Worm (Caenorhabditis elegans) whole organism, L3 larva: ENCODE results near the gene gldi-3.

Experiments used
- R02D3.7 ChIP-seq: fragments of 150-350 bp; optimal IDR thresholded peaks from 2 replicates; lab custom pipeline; 2014; ENCODE audit warnings: missing biosample characterization, missing genetic modification characterization
- ZK546.5 ChIP-seq: sonication (generic microtip); optimal IDR thresholded peaks from 2 replicates; lab custom pipeline; 2017; ENCODE audit warnings: missing biosample characterization, missing genetic modification characterization
- aly-2 ChIP-seq: fragments of 150-350 bp; optimal IDR thresholded peaks from 2 replicates; lab custom pipeline; 2014; ENCODE audit warnings: missing biosample characterization, missing genetic modification characterization
- ama-1 ChIP-seq: fragments of 150-350 bp; optimal IDR thresholded peaks from 2 replicates; lab custom pipeline; 2018
- ceh-16 ChIP-seq: sonication (generic microtip); optimal IDR thresholded peaks from 2 replicates; lab custom pipeline; 2017; ENCODE audit warnings: missing biosample characterization, missing genetic modification characterization
- ceh-28 ChIP-seq: fragments of 150-350 bp; optimal IDR thresholded peaks from 2 replicates; lab custom pipeline; 2014; ENCODE audit warnings: missing biosample characterization, missing genetic modification reagents, missing genetic modification characterization
- ceh-82 ChIP-seq: fragments of 150-350 bp; optimal IDR thresholded peaks from 2 replicates; lab custom pipeline; 2014; ENCODE audit warnings: missing biosample characterization, missing genetic modification characterization
- ceh-9 ChIP-seq: sonication (generic microtip); optimal IDR thresholded peaks from 2 replicates; lab custom pipeline; 2018; ENCODE audit warnings: missing biosample characterization, missing genetic modification characterization
- daf-12 ChIP-seq: fragments of 150-350 bp; optimal IDR thresholded peaks from 2 replicates; lab custom pipeline; 2014; ENCODE audit warnings: missing biosample characterization, missing genetic modification reagents, missing genetic modification characterization
- egl-27 ChIP-seq: sonication (generic microtip); optimal IDR thresholded peaks from 4 replicates; lab custom pipeline; 2017; ENCODE audit warnings: missing biosample characterization, missing genetic modification reagents, missing genetic modification characterization
- egl-5 ChIP-seq: fragments of 150-350 bp; optimal IDR thresholded peaks from 2 replicates; lab custom pipeline; 2017; ENCODE audit warnings: missing biosample characterization, missing genetic modification reagents, missing genetic modification characterization, inconsistent platforms
- elt-1 ChIP-seq: fragments of 150-350 bp; optimal IDR thresholded peaks from 2 replicates; lab custom pipeline; 2014; ENCODE audit warnings: missing biosample characterization, missing genetic modification characterization
- elt-2 ChIP-seq: sonication (generic microtip); optimal IDR thresholded peaks from 2 replicates; lab custom pipeline; 2016; ENCODE audit warnings: missing genetic modification reagents, mild to moderate bottlenecking, missing genetic modification characterization, missing compliant biosample characterization
- elt-3 ChIP-seq, 3 experiments: fragments of 150-350 bp in 1 of 3; sonication (generic microtip) in 2 of 3; optimal IDR thresholded peaks; 2 replicates in 2 of 3; 4 replicates in 1 of 3; lab custom pipeline; 2014 to 2017; ENCODE audit warnings: missing biosample characterization in 3 of 3, missing genetic modification characterization in 3 of 3
- eor-1 ChIP-seq, 2 experiments: fragments of 150-350 bp; optimal IDR thresholded peaks; 2 replicates each; lab custom pipeline; 2014 to 2018; ENCODE audit warnings: missing biosample characterization in 2 of 2, missing genetic modification characterization in 2 of 2
- fkh-10 ChIP-seq: sonication (generic microtip); optimal IDR thresholded peaks from 2 replicates; lab custom pipeline; 2017; ENCODE audit warnings: missing biosample characterization, missing genetic modification reagents, missing genetic modification characterization
- fkh-2 ChIP-seq: fragments of 150-350 bp; optimal IDR thresholded peaks from 2 replicates; lab custom pipeline; 2014; ENCODE audit warnings: missing biosample characterization, missing genetic modification reagents, missing genetic modification characterization
- fos-1 ChIP-seq: fragments of 150-350 bp; optimal IDR thresholded peaks from 2 replicates; lab custom pipeline; 2014; ENCODE audit warnings: missing biosample characterization, missing genetic modification characterization
- hmg-11 ChIP-seq: sonication (generic microtip); optimal IDR thresholded peaks from 2 replicates; lab custom pipeline; 2016; ENCODE audit warnings: missing genetic modification characterization, missing compliant biosample characterization
- jun-1 ChIP-seq: fragments of 150-350 bp; optimal IDR thresholded peaks from 2 replicates; lab custom pipeline; 2014; ENCODE audit warnings: missing biosample characterization, missing genetic modification reagents, missing genetic modification characterization
- lin-15B ChIP-seq: fragments of 150-350 bp; optimal IDR thresholded peaks from 2 replicates; lab custom pipeline; 2014; ENCODE audit warnings: missing biosample characterization, missing genetic modification characterization
- lin-39 ChIP-seq: fragments of 150-350 bp; optimal IDR thresholded peaks from 2 replicates; lab custom pipeline; 2018; ENCODE audit warnings: missing biosample characterization, missing genetic modification reagents, missing genetic modification characterization
- lsy-12 ChIP-seq: sonication (generic microtip); optimal IDR thresholded peaks from 2 replicates; lab custom pipeline; 2016; ENCODE audit warnings: mild to moderate bottlenecking, missing genetic modification characterization, missing compliant biosample characterization
- mdl-1 ChIP-seq: fragments of 150-350 bp; optimal IDR thresholded peaks from 2 replicates; lab custom pipeline; 2014; ENCODE audit warnings: missing biosample characterization, missing genetic modification characterization
- mml-1 ChIP-seq: fragments of 150-350 bp; sonication (generic microtip); optimal IDR thresholded peaks from 3 replicates; lab custom pipeline; 2014; ENCODE audit warnings: missing biosample characterization, missing genetic modification characterization
- nfya-1 ChIP-seq: sonication (generic microtip); optimal IDR thresholded peaks from 2 replicates; lab custom pipeline; 2017; ENCODE audit warnings: missing genetic modification characterization, mild to moderate bottlenecking, missing compliant biosample characterization, antibody characterized with exemption, moderate library complexity; ENCODE audit not compliant: insufficient read depth
- nhr-11 ChIP-seq: fragments of 150-350 bp; optimal IDR thresholded peaks from 2 replicates; lab custom pipeline; 2014; ENCODE audit warnings: missing biosample characterization, missing genetic modification characterization
- nhr-12 ChIP-seq: fragments of 150-350 bp; optimal IDR thresholded peaks from 2 replicates; lab custom pipeline; 2014; ENCODE audit warnings: missing biosample characterization, missing genetic modification characterization
- nhr-23 ChIP-seq: fragments of 150-350 bp; optimal IDR thresholded peaks from 2 replicates; lab custom pipeline; 2014; ENCODE audit warnings: missing biosample characterization, missing genetic modification reagents, missing genetic modification characterization
- nhr-237 ChIP-seq: fragments of 150-350 bp; optimal IDR thresholded peaks from 2 replicates; lab custom pipeline; 2014; ENCODE audit warnings: missing biosample characterization, missing genetic modification characterization
- nhr-25 ChIP-seq: sonication (generic microtip); optimal IDR thresholded peaks from 2 replicates; lab custom pipeline; 2017; ENCODE audit warnings: missing biosample characterization, missing genetic modification characterization
- nhr-28 ChIP-seq: fragments of 150-350 bp; optimal IDR thresholded peaks from 2 replicates; lab custom pipeline; 2014; ENCODE audit warnings: missing biosample characterization, missing genetic modification characterization
- nhr-43 ChIP-seq: sonication (generic microtip); optimal IDR thresholded peaks from 2 replicates; lab custom pipeline; 2016; ENCODE audit warnings: mild to moderate bottlenecking, missing genetic modification characterization, missing compliant biosample characterization; ENCODE audit not compliant: poor library complexity, severe bottlenecking
- nhr-67 ChIP-seq: fragments of 150-350 bp; optimal IDR thresholded peaks from 2 replicates; lab custom pipeline; 2014; ENCODE audit warnings: missing biosample characterization, missing genetic modification characterization
- nhr-76 ChIP-seq: fragments of 150-350 bp; sonication (generic microtip); optimal IDR thresholded peaks from 5 replicates; lab custom pipeline; 2014; ENCODE audit warnings: missing biosample characterization, missing genetic modification characterization
- nhr-77 ChIP-seq: fragments of 150-350 bp; optimal IDR thresholded peaks from 2 replicates; lab custom pipeline; 2014; ENCODE audit warnings: missing biosample characterization, missing genetic modification characterization
- pha-4 ChIP-seq: fragments of 150-350 bp; optimal IDR thresholded peaks from 2 replicates; lab custom pipeline; 2014; ENCODE audit warnings: missing biosample characterization, missing genetic modification reagents, missing genetic modification characterization
- pqm-1 ChIP-seq: fragments of 150-350 bp; optimal IDR thresholded peaks from 2 replicates; lab custom pipeline; 2017; ENCODE audit warnings: missing biosample characterization, missing genetic modification characterization, inconsistent platforms
- sea-2 ChIP-seq: fragments of 150-350 bp; sonication (generic microtip); optimal IDR thresholded peaks from 4 replicates; lab custom pipeline; 2014; ENCODE audit warnings: missing biosample characterization, missing genetic modification reagents, missing genetic modification characterization
- skn-1 ChIP-seq: fragments of 150-350 bp; optimal IDR thresholded peaks from 2 replicates; lab custom pipeline; 2014; ENCODE audit warnings: missing biosample characterization, missing genetic modification characterization
- snpc-4 ChIP-seq: fragments of 150-350 bp; optimal IDR thresholded peaks from 2 replicates; lab custom pipeline; 2014; ENCODE audit warnings: missing biosample characterization, missing genetic modification characterization
- tbx-2 ChIP-seq: sonication (generic microtip); optimal IDR thresholded peaks from 2 replicates; lab custom pipeline; 2016; ENCODE audit warnings: mild to moderate bottlenecking, missing genetic modification characterization, missing compliant biosample characterization
- unc-39 ChIP-seq: sonication (generic microtip); optimal IDR thresholded peaks from 4 replicates; lab custom pipeline; 2017; ENCODE audit warnings: missing biosample characterization, missing genetic modification characterization
- unc-62 ChIP-seq: fragments of 150-350 bp; sonication (generic microtip); optimal IDR thresholded peaks from 4 replicates; lab custom pipeline; 2014; ENCODE audit warnings: missing biosample characterization, missing genetic modification reagents, missing genetic modification characterization
- zag-1 ChIP-seq: fragments of 150-350 bp; optimal IDR thresholded peaks from 2 replicates; lab custom pipeline; 2014; ENCODE audit warnings: missing biosample characterization, missing genetic modification characterization
- ztf-11 ChIP-seq: fragments of 150-350 bp; optimal IDR thresholded peaks from 2 replicates; lab custom pipeline; 2014; ENCODE audit warnings: missing biosample characterization, missing genetic modification characterization
- ztf-4 ChIP-seq: fragments of 150-350 bp; optimal IDR thresholded peaks from 2 replicates; lab custom pipeline; 2014; ENCODE audit warnings: missing biosample characterization, missing genetic modification characterization

Gene gldi-3

DNA sequence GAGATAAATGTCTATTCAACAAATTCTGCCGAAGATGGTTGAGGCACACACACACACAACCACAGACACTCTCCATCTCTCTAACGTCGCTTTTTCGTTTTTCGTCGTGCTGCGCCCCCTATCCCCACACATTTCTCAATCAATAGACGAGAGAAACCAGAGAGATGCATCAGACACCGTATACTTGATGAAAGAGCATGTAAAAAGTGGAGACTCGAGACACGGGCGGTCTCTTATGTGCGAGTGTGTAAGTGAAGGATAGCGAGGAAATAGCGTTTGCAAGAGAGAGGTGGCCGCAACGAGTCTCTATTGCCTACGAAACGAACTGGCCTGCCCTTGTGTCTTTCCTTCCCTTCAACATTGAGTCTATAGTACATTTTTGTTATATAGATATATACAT is 2.9 kb upstream of the gldi-3 start:
- TF ChIP-seq nhr-28 (tag; lab: Kevin White, UChicago) (no peak), nhr-77 (tag; lab: Kevin White, UChicago) (no peak), pha-4 (tag; lab: Kevin White, UChicago) (peak; percentile 90), unc-62 (GFP tag; lab: Kevin White, UChicago) (peak; percentile 87), fos-1 (tag; lab: Kevin White, UChicago) (peak; percentile 78), ama-1 (peak; percentile 91), R02D3.7 (tag; lab: Kevin White, UChicago) (peak; percentile 51), jun-1 (peak; percentile 93), ceh-28 (peak; percentile 94), elt-2 (tag; lab: Kevin White, UChicago) (peak; percentile 88), skn-1 (tag; lab: Kevin White, UChicago) (peak; percentile 64), mdl-1 (peak; percentile 64), nhr-67 (tag; lab: Kevin White, UChicago) (no peak), mml-1 (tag; lab: Kevin White, UChicago) (no peak), nfya-1 (tag; lab: Kevin White, UChicago) (peak; percentile 97), ceh-82 (tag; lab: Kevin White, UChicago) (no peak), ZK546.5 (tag; lab: Kevin White, UChicago) (no peak), nhr-11 (tag; lab: Kevin White, UChicago) (peak; percentile 88), egl-27 (tag; lab: Kevin White, UChicago) (peak; percentile 13), sea-2 (GFP tag; lab: Kevin White, UChicago) (no peak), ztf-4 (peak; percentile 64), snpc-4 (tag; lab: Kevin White, UChicago) (peak; percentile 28), zag-1 (no peak), tbx-2 (tag; lab: Kevin White, UChicago) (peak; percentile 78), lin-15B (tag; lab: Kevin White, UChicago) (peak; percentile 88), egl-5 (peak; percentile 56), nhr-237 (tag; lab: Kevin White, UChicago) (no peak), nhr-12 (no peak), lsy-12 (tag; lab: Kevin White, UChicago) (peak; percentile 96), fkh-2 (tag; lab: Kevin White, UChicago) (no peak), ceh-16 (tag; lab: Kevin White, UChicago) (no peak), ceh-9 (tag; lab: Kevin White, UChicago) (no peak), ztf-11 (peak; percentile 32), elt-3 (tag; optimal IDR thresholded peaks at IDR 0.05; lab: Kevin White, UChicago) (peak in 1 of 3 experiments; percentile 62), nhr-76 (tag; lab: Kevin White, UChicago) (no peak), aly-2 (tag; lab: Kevin White, UChicago) (peak; percentile 16), fkh-10 (GFP tag; lab: Kevin White, UChicago) (peak; percentile 61), eor-1 (tag; optimal IDR thresholded peaks at IDR 0.05; lab: Kevin White, UChicago) (no peak), hmg-11 (peak; percentile 99), nhr-25 (peak; percentile 97), unc-39 (tag; lab: Kevin White, UChicago) (no peak), pqm-1 (tag; lab: Kevin White, UChicago) (peak; percentile 95), daf-12 (tag; lab: Kevin White, UChicago) (no peak), lin-39 (peak; percentile 96), elt-1 (tag; lab: Kevin White, UChicago) (peak; percentile 15), nhr-23 (tag; lab: Kevin White, UChicago) (peak; percentile 90), nhr-43 (tag; lab: Kevin White, UChicago) (peak; percentile 81)
